Worm (Caenorhabditis elegans) whole organism, late embryonic: Measurements from ENCODE around the gene B0554.1.

Experiments
- ceh-34 ChIP-seq: sonication (generic microtip); optimal IDR thresholded peaks from 2 replicates; lab custom pipeline; 2016; ENCODE audit warnings: mild to moderate bottlenecking, missing genetic modification characterization, missing compliant biosample characterization
- ceh-48 ChIP-seq: sonication (generic microtip); optimal IDR thresholded peaks from 2 replicates; lab custom pipeline; 2016; ENCODE audit warnings: missing genetic modification characterization, inconsistent platforms, missing compliant biosample characterization
- fkh-10 ChIP-seq: fragments of 150-350 bp; optimal IDR thresholded peaks from 2 replicates; lab custom pipeline; 2014; ENCODE audit warnings: missing biosample characterization, missing genetic modification reagents, missing genetic modification characterization
- madf-2 ChIP-seq: sonication (generic microtip); optimal IDR thresholded peaks from 2 replicates; lab custom pipeline; 2017; ENCODE audit warnings: missing genetic modification characterization, missing compliant biosample characterization
- odd-2 ChIP-seq: sonication (generic microtip); optimal IDR thresholded peaks from 2 replicates; lab custom pipeline; 2017; ENCODE audit warnings: antibody characterized with exemption, mild to moderate bottlenecking, missing genetic modification characterization, missing compliant biosample characterization
- sox-4 ChIP-seq: sonication (generic microtip); optimal IDR thresholded peaks from 2 replicates; lab custom pipeline; 2017; ENCODE audit warnings: mild to moderate bottlenecking, missing genetic modification characterization, inconsistent platforms, missing compliant biosample characterization
- tbx-2 ChIP-seq: sonication (generic microtip); optimal IDR thresholded peaks from 2 replicates; lab custom pipeline; 2016; ENCODE audit warnings: missing genetic modification characterization, missing compliant biosample characterization
- unc-42 ChIP-seq: sonication (generic microtip); optimal IDR thresholded peaks from 2 replicates; lab custom pipeline; 2016; ENCODE audit warnings: missing genotype, missing genetic modification characterization, missing compliant biosample characterization

DNA sequence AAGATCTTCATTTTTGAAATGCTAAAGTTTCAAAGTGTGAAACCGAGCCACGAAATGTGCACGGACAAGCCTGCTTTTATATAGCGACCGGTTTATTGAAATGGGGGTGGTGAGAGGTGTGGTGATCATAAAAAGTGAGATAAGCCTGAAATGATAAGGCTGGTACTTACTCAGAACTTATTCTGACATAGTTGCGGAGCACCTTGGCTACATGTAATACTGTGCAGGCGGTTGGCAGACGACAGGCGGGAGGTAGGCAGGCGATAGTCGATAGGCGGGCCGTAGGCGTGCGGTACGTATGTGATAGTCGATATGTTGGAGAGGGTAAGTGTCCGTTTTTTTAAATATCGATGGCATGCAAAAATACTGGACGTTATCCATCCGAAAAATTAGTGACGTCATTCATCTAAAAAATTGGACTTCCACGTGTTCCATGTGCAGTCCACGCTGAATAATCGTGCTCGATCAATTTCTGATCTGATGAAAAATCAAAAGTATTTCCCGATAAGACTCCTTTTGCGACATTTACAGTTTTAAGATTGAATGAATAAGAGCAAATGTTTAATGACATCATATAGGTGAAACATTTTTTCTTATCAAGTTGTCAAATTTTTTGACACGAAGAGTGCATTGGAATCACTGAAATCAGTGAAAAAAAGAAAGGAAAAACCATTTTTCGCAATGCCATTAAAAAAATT, 20.4 kb upstream of the B0554.1 start, which contains the start of gene irg-8:
- TF ChIP-seq madf-2 (tag; lab: Kevin White, UChicago): no peak
- no peak for TF ChIP-seq sox-4 (tag; lab: Kevin White, UChicago)
- TF ChIP-seq ceh-48 (tag; lab: Kevin White, UChicago): no peak
- no peak for TF ChIP-seq unc-42 (tag; lab: Kevin White, UChicago)
- no peak for TF ChIP-seq tbx-2 (tag; lab: Kevin White, UChicago)
- TF ChIP-seq ceh-34: no peak
- TF ChIP-seq odd-2: no peak
- TF ChIP-seq fkh-10 (GFP tag; lab: Kevin White, UChicago): no peak
